Worm (Caenorhabditis elegans) whole organism, L4 larva: ENCODE results near the gene erfa-3.

Experiments used
- ZK546.5 ChIP-seq, 2 experiments: sonication (generic microtip); optimal IDR thresholded peaks; 2 replicates each; lab custom pipeline; 2017; ENCODE audit warnings: missing biosample characterization in 2 of 2, missing genetic modification characterization in 2 of 2
- ceh-28 ChIP-seq: fragments of 150-350 bp; optimal IDR thresholded peaks from 2 replicates; lab custom pipeline; 2014; ENCODE audit warnings: missing biosample characterization, missing genetic modification reagents, missing genetic modification characterization
- ceh-32 ChIP-seq: sonication (generic microtip); optimal IDR thresholded peaks from 2 replicates; lab custom pipeline; 2016; ENCODE audit warnings: mild to moderate bottlenecking, missing genetic modification characterization, missing compliant biosample characterization; ENCODE audit not compliant: poor library complexity
- ces-1 ChIP-seq: fragments of 150-350 bp; sonication (generic microtip); optimal IDR thresholded peaks from 4 replicates; lab custom pipeline; 2014; ENCODE audit warnings: missing biosample characterization, missing genetic modification reagents, missing genetic modification characterization
- lin-1 ChIP-seq: fragments of 200-800 bp; sonication (Bioruptor generic); IDR thresholded peaks from 2 replicates; pipeline ENCODE4 v1.3.6; 2022; ENCODE audit warnings: missing genetic modification reagents, missing genetic modification characterization, missing compliant biosample characterization
- lin-13 ChIP-seq: fragments of 150-350 bp; optimal IDR thresholded peaks from 2 replicates; lab custom pipeline; 2014; ENCODE audit warnings: missing biosample characterization, missing genetic modification reagents, missing genetic modification characterization
- madf-5 ChIP-seq, 2 experiments: fragments of 200-800 bp; sonication (Bioruptor generic); IDR thresholded peaks; 2 replicates each; pipeline ENCODE4 v1.3.6; 2022; ENCODE audit warnings: missing compliant biosample characterization in 2 of 2, missing genetic modification characterization in 2 of 2
- mes-2 ChIP-seq: sonication (generic microtip); optimal IDR thresholded peaks from 2 replicates; lab custom pipeline; 2016; ENCODE audit warnings: missing genotype, mild to moderate bottlenecking, missing genetic modification characterization, missing compliant biosample characterization; ENCODE audit not compliant: poor library complexity, severe bottlenecking
- nhr-237 ChIP-seq: sonication (generic microtip); optimal IDR thresholded peaks from 2 replicates; lab custom pipeline; 2017; ENCODE audit warnings: missing biosample characterization, missing genetic modification characterization
- nhr-76 ChIP-seq: fragments of 150-350 bp; optimal IDR thresholded peaks from 2 replicates; lab custom pipeline; 2014; ENCODE audit warnings: missing biosample characterization, missing genetic modification characterization
- skn-1 ChIP-seq: fragments of 150-350 bp; optimal IDR thresholded peaks from 2 replicates; lab custom pipeline; 2014; ENCODE audit warnings: missing biosample characterization, missing genetic modification characterization

- TF ChIP-seq nhr-76 (no peak), ceh-28 (no peak), mes-2 (no peak), ces-1 (GFP tag; lab: Kevin White, UChicago) (no peak), lin-1 (GFP tag; lab: Robert Waterston, UW) (0 out of 2 replicates have a peak, but pooled peaks have one; percentile 24), ceh-32 (tag; lab: Kevin White, UChicago) (no peak), nhr-237 (no peak), skn-1 (tag; lab: Kevin White, UChicago) (no peak), lin-13 (GFP tag; lab: Kevin White, UChicago) (peak; percentile 50), ZK546.5 (tag; optimal IDR thresholded peaks at IDR 0.05; lab: Kevin White, UChicago) (no peak), madf-5 (GFP tag; IDR thresholded peaks at IDR 0.05; lab: Robert Waterston, UW) (peak in 1 of 2 experiments; percentile 83; a peak in 2 of 4 replicates)
Observed at ce11 chrV:11076403-11076802, 36.5 kb downstream of the erfa-3 start.
